Fruit fly (Drosophila melanogaster) Kc167 (cell line): ENCODE data around the gene CG42536.

Experiments used
- Myc ChIP-seq: fragments of >200 bp; optimal IDR thresholded peaks from 2 replicates; lab custom pipeline; 2017; ENCODE audit warnings: missing external identifiers
- Sin3A ChIP-seq: fragments of >200 bp; optimal IDR thresholded peaks from 2 replicates; lab custom pipeline; 2018; ENCODE audit warnings: missing external identifiers
- h ChIP-seq: fragments of >200 bp; optimal IDR thresholded peaks from 3 replicates; lab custom pipeline; 2018; ENCODE audit warnings: missing external identifiers
- insv ChIP-seq: fragments of >200 bp; optimal IDR thresholded peaks from 3 replicates; lab custom pipeline; 2018; ENCODE audit warnings: missing external identifiers
- psq ChIP-seq: fragments of >200 bp; optimal IDR thresholded peaks from 2 replicates; lab custom pipeline; 2017; ENCODE audit warnings: missing external identifiers
- ttk ChIP-seq: sonication (Bioruptor generic); optimal IDR thresholded peaks from 2 replicates; lab custom pipeline; 2017; ENCODE audit warnings: missing external identifiers

CG42536 gene

DNA sequence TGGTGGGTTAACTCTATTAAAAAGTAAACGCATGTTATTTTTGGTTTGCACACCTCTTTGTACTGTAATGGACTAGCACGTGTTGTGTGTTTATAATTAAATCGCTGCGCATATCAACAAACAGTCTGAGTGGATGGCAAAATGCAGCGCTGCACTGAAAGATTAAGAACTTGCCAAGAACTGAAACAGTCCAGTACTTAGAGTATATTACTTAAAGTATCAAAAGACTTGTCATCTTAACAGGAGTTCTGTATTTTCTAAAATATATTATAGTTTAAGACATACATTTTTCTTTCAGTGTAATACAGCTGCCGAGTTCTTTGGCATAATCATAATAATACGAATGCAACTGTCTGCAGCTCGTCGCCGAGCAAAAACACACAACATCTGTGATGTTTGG is 18.6 kb upstream of the CG42536 start:
- TF ChIP-seq Myc (lab: Kevin White, UChicago): no peak
- TF ChIP-seq h (lab: Kevin White, UChicago): no peak

DNA sequence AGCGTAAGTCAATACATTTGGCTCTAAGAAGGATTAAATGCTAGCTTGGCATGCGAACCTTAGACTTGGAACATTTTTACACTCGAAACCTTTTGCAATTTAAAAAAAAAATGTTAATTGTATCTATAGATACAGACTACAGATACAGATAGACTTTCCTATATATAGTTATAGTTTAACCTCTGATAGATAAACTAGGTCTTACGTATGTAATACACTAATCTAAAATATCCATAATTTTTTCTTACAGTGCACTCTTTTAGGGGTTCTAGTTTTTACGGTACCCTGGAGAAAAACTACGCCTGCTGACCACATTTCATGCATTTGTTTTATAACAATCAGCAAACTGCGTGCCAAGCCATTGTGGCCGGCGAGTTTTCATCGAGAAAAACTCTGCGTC is 17.3 kb upstream of the CG42536 start:
- TF ChIP-seq Myc (lab: Kevin White, UChicago): no peak
- TF ChIP-seq Sin3A: no peak
- TF ChIP-seq insv (lab: Kevin White, UChicago): no peak
- no peak for TF ChIP-seq h (lab: Kevin White, UChicago)
- no peak for TF ChIP-seq psq (lab: Kevin White, UChicago)
- TF ChIP-seq ttk (lab: Kevin White, UChicago): no peak

dm6 chr3L:10645965-10646364 is 16.1 kb upstream of the CG42536 start:
- TF ChIP-seq ttk (lab: Kevin White, UChicago): no peak
- no peak for TF ChIP-seq h (lab: Kevin White, UChicago)
- no peak for TF ChIP-seq Sin3A
- no peak for TF ChIP-seq psq (lab: Kevin White, UChicago)
- TF ChIP-seq Myc (lab: Kevin White, UChicago): no peak

DNA sequence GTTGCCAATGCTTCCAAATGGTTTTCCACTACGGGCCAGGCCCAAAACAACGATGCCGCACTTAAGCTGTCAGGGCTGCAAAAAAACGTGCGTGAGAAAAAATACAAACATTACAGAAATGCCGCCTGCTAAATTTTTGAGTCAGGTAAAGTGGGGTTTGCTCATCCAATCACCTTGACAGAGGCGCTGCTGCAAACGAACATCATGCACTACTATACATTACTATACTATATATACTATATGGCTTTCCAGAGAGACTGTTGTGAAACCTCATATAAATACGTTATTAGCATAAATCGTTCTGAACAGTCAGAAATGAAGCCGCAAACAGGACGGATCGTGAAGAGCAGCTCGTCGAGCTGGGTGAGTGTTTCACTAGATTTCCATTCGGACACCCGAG is 13.4 kb upstream of the CG42536 start, which contains the start of gene CG14153:
Gene CG14153 (plus strand): TSS at position 301 of the 400 bp plus-strand sequence.
- TF ChIP-seq h (lab: Kevin White, UChicago) (no peak), insv (lab: Kevin White, UChicago) (no peak), ttk (lab: Kevin White, UChicago) (no peak), Sin3A (no peak), psq (lab: Kevin White, UChicago) (no peak), Myc (lab: Kevin White, UChicago) (no peak)

DNA sequence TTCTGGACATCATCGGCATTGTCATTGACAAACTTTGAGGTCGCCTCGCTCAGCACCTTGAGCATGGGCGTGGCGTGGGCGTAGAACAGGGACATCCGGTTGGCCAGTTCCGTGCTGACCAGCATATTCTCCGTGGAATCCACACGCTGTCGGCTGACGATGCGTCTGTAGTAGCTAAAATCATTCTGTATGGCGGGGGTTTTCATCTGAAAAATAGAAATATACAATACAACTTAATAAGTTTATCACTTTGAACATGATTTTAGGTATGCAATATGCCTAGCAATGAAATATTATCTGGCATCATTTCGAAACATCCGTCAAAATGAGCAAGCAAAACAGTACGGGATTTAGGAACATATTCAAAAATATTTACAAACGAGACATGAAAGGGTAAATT is 11.7 kb upstream of the CG42536 start, which contains the start of gene CG14154:
Gene CG14154 (plus strand): TSS at position 301 of the 400 bp plus-strand sequence.
- TF ChIP-seq insv (lab: Kevin White, UChicago) (no peak), ttk (lab: Kevin White, UChicago) (no peak), psq (lab: Kevin White, UChicago) (no peak)

dm6 chr3L:10639440-10639839 is 9.6 kb upstream of the CG42536 start, which contains the start of gene CG18628:
TSS of gene CG18628 (plus strand) at chr3L:10639740.
- TF ChIP-seq Sin3A (no peak), h (lab: Kevin White, UChicago) (no peak), psq (lab: Kevin White, UChicago) (no peak), ttk (lab: Kevin White, UChicago) (no peak), insv (lab: Kevin White, UChicago) (no peak), Myc (lab: Kevin White, UChicago) (no peak)

DNA sequence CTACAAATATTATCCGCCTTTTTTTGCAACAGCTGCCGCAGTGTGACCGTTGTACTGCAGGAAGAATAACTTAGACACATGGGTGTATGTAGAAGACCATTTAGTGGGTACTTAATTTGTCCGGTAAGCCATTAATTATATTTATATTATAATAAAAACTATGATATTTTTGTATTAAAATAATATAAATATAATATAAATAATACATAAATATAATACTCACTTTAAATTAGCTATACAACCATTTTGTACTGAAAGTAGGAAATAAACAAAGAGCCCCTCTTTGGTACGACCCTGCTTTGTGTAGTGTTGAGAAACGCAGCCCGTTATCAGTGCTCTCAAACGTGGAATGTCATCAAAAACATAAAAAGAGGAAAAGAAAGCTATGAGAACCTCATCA is 8.0 kb upstream of the CG42536 start, which contains the start of gene Cnep1r2:
Gene Cnep1r2 (plus strand): TSS at position 328 of the 400 bp plus-strand sequence.
- no peak for TF ChIP-seq h (lab: Kevin White, UChicago)
- no peak for TF ChIP-seq ttk (lab: Kevin White, UChicago)
- TF ChIP-seq Sin3A: no peak

- TF ChIP-seq psq (lab: Kevin White, UChicago) (no peak), Sin3A (no peak), Myc (lab: Kevin White, UChicago) (no peak), insv (lab: Kevin White, UChicago) (no peak), ttk (lab: Kevin White, UChicago) (no peak), h (lab: Kevin White, UChicago) (no peak)
Observed at dm6 chr3L:10630885-10631359, 1.1 kb upstream of the CG42536 start, which contains the start of the genes CG42535, CG34001 and hay. TSS of gene CG42535 (minus strand) at chr3L:10630935. TSS of gene CG34001 (plus strand) at chr3L:10631079. TSS of gene hay (plus strand) at chr3L:10631079.

DNA sequence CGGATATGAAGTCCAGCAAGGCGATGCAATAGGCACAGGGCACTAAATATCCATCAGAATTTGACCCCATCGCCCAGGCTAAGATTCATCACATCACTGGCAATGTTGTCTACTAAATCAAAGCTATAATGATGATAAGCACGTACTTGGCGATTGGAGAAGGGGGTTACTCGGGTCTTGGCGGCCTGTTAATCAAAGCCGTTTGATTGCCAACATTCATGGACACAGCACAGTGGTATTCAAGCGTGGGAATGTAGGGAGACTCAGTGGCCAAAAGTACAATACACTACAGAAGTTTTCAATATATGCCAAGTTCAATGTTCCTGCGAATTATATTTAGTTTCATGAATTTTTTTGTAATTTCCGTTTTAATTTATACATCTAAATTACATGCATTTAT is 1.5 kb downstream of the CG42536 start, which contains the start of gene CG14151:
Gene CG14151 (minus strand): TSS at position 101 of the 400 bp plus-strand sequence.
- TF ChIP-seq h (lab: Kevin White, UChicago): no peak
- TF ChIP-seq insv (lab: Kevin White, UChicago): no peak
- TF ChIP-seq Sin3A: no peak
- TF ChIP-seq psq (lab: Kevin White, UChicago): no peak
- TF ChIP-seq Myc (lab: Kevin White, UChicago): no peak
- TF ChIP-seq ttk (lab: Kevin White, UChicago): no peak

DNA sequence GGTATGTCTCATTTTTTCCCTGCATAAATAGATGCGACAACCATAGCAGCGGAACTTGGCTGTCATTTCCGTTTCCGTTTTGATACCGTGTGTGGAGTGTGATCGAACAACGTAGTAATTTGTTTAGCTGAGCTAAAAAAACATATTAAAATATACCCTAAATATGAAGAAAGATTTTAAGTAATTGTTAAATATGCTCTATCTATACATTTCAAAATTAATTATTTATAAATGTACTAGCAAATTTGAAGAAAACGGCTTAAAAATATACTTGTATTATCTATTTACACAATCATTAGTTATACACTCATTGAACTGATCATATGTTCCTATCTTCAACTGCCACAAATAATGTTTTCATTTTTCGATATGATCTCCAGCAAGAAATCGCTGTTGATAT is 3.7 kb downstream of the CG42536 start, which contains the start of gene CG34238:
Gene CG34238 (plus strand): TSS at position 301 of the 400 bp plus-strand sequence.
- no peak for TF ChIP-seq h (lab: Kevin White, UChicago)
- no peak for TF ChIP-seq psq (lab: Kevin White, UChicago)
- TF ChIP-seq Sin3A: no peak
- no peak for TF ChIP-seq Myc (lab: Kevin White, UChicago)
- TF ChIP-seq ttk (lab: Kevin White, UChicago): no peak
- TF ChIP-seq insv (lab: Kevin White, UChicago): no peak

DNA sequence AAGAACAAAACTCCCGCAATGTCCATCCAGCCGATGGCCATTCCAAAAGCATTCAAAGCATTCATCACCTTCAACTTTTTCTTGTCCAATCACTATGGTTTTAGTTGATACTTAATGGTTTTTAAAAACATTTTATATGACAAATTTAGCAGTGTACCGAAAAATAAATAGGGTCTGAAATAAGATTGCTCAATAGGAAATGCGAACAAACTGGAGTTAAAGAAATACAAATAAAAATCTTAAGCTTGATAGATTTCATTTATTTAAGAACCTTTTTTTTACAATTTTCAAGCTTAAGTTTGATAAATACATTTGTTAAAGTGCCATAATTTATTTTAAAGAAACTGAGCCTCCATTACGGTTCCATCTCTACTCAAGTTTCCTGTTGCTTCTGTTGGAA is 4.4 kb downstream of the CG42536 start, which contains the start of gene CG43127:
Gene CG43127 (minus strand): TSS at position 101 of the 400 bp plus-strand sequence.
- TF ChIP-seq h (lab: Kevin White, UChicago) (no peak), Sin3A (no peak), insv (lab: Kevin White, UChicago) (no peak), psq (lab: Kevin White, UChicago) (no peak), Myc (lab: Kevin White, UChicago) (no peak)

DNA sequence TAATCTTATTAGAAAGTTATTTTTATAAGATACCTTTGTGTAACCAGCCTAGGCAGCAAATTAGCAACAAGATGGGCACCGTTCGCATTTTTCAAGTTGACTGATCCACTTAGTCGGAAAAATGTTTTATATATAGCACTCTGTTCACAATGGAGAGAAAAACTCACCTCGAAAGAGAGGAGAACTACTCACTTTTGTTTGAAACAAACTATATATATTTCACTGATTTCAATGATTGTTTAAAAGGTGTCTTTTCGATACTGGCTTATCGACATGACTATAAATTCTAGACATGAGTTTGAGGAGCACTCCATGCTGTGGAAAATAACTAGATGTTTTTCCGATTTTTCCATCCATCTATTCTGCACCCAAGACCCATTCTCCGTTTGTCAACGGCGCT is 6.4 kb downstream of the CG42536 start, which contains the start of gene CG42521:
Gene CG42521 (minus strand): TSS at position 101 of the 400 bp plus-strand sequence.
- TF ChIP-seq h (lab: Kevin White, UChicago): no peak
- TF ChIP-seq Myc (lab: Kevin White, UChicago): no peak
- TF ChIP-seq psq (lab: Kevin White, UChicago): no peak
- TF ChIP-seq insv (lab: Kevin White, UChicago): no peak
- TF ChIP-seq ttk (lab: Kevin White, UChicago): no peak
- no peak for TF ChIP-seq Sin3A
